Fruit fly (Drosophila melanogaster) whole organism, embryonic: ENCODE measurements around the gene CG32767.

Source experiments
- CG10209 ChIP-seq: fragments of 200-800 bp; sonication (Bioruptor generic); optimal IDR thresholded peaks from 3 replicates; lab custom pipeline; 2017; ENCODE audit warnings: missing biosample characterization, mild to moderate bottlenecking, missing genetic modification characterization, missing genetic modification reagents
- CG10321 ChIP-seq: fragments of 200-800 bp; sonication (Bioruptor generic); IDR thresholded peaks from 2 replicates; pipeline ENCODE4 v1.3.6; 2022; ENCODE audit warnings: missing biosample characterization, missing genetic modification characterization
- CG10462 ChIP-seq: fragments of 200-800 bp; sonication (Bioruptor generic); optimal IDR thresholded peaks from 2 replicates; lab custom pipeline; 2016; ENCODE audit warnings: missing biosample characterization, missing genetic modification characterization
- CG10654 ChIP-seq: fragments of 200-800 bp; sonication (Bioruptor generic); optimal IDR thresholded peaks from 2 replicates; lab custom pipeline; 2016; ENCODE audit warnings: missing biosample characterization, missing genetic modification characterization
- CG10979 ChIP-seq: fragments of 200-800 bp; sonication (Bioruptor generic); optimal IDR thresholded peaks from 2 replicates; lab custom pipeline; 2018; ENCODE audit warnings: missing biosample characterization, mild to moderate bottlenecking, missing genetic modification characterization, moderate library complexity
- CG13296 ChIP-seq: fragments of 200-800 bp; sonication (Bioruptor generic); optimal IDR thresholded peaks from 3 replicates; lab custom pipeline; 2018; ENCODE audit warnings: missing biosample characterization, mild to moderate bottlenecking, missing genetic modification characterization
- CG14965 ChIP-seq: fragments of 200-800 bp; sonication (Bioruptor generic); optimal IDR thresholded peaks from 2 replicates; lab custom pipeline; 2016; ENCODE audit warnings: missing biosample characterization, missing genetic modification characterization, borderline replicate concordance
- CG16779 ChIP-seq: fragments of 200-800 bp; sonication (Bioruptor generic); IDR thresholded peaks from 2 replicates; pipeline ENCODE4 v1.3.6; 2022; ENCODE audit warnings: missing biosample characterization, missing genetic modification characterization
- CG16863 ChIP-seq: fragments of 200-800 bp; sonication (Bioruptor generic); optimal IDR thresholded peaks from 3 replicates; lab custom pipeline; 2016; ENCODE audit warnings: missing biosample characterization, missing genetic modification characterization
- CG18476 ChIP-seq: fragments of 200-800 bp; sonication (Bioruptor generic); optimal IDR thresholded peaks from 2 replicates; lab custom pipeline; 2016; ENCODE audit warnings: missing biosample characterization, mild to moderate bottlenecking, missing genetic modification characterization
- CG32767 ChIP-seq: fragments of 200-800 bp; sonication (Bioruptor generic); IDR thresholded peaks from 2 replicates; pipeline ENCODE4 v1.3.6; 2022; ENCODE audit warnings: missing biosample characterization, missing genetic modification characterization
- CG4424 ChIP-seq: fragments of 200-800 bp; sonication (Bioruptor generic); optimal IDR thresholded peaks from 3 replicates; lab custom pipeline; 2016; ENCODE audit warnings: missing biosample characterization, missing genetic modification characterization
- CG4617 ChIP-seq: fragments of 200-800 bp; sonication (Bioruptor generic); optimal IDR thresholded peaks from 3 replicates; lab custom pipeline; 2016; ENCODE audit warnings: missing biosample characterization, missing genetic modification characterization, borderline replicate concordance
- CG6254 ChIP-seq: fragments of 200-800 bp; sonication (Bioruptor generic); optimal IDR thresholded peaks from 3 replicates; lab custom pipeline; 2017; ENCODE audit warnings: mild to moderate bottlenecking, missing biosample characterization, missing genetic modification reagents, missing genetic modification characterization
- CG7786 ChIP-seq: fragments of 200-800 bp; sonication (Bioruptor generic); optimal IDR thresholded peaks from 2 replicates; lab custom pipeline; 2016; ENCODE audit warnings: missing biosample characterization, missing genetic modification characterization
- CG8290 ChIP-seq, 3 experiments: fragments of 200-800 bp; sonication (Bioruptor generic); optimal IDR thresholded peaks; 2 replicates each; lab custom pipeline; 2016 to 2019; ENCODE audit warnings: missing biosample characterization in 3 of 3, missing genetic modification characterization in 3 of 3, mild to moderate bottlenecking in 2 of 3, moderate library complexity in 1 of 3
- CG9932 ChIP-seq: fragments of 200-800 bp; sonication (Bioruptor generic); IDR thresholded peaks from 2 replicates; pipeline ENCODE4 v1.3.6; 2022; ENCODE audit warnings: missing biosample characterization, missing genetic modification characterization
- Deaf1 ChIP-seq: fragments of 200-800 bp; optimal IDR thresholded peaks from 3 replicates; lab custom pipeline; 2019; ENCODE audit warnings: missing biosample characterization, mild to moderate bottlenecking, missing genetic modification characterization, moderate library complexity
- Doc3 ChIP-seq: fragments of 200-800 bp; sonication (Bioruptor generic); IDR thresholded peaks from 3 replicates; pipeline ENCODE4 v1.3.6; 2022; ENCODE audit warnings: missing biosample characterization, missing genetic modification characterization; ENCODE audit not compliant: partially characterized antibody
- Elba2 ChIP-seq: fragments of 200-800 bp; sonication (Bioruptor generic); optimal IDR thresholded peaks from 3 replicates; lab custom pipeline; 2016; ENCODE audit warnings: missing biosample characterization, missing genetic modification characterization
- Gsc ChIP-seq: fragments of 200-800 bp; sonication (Bioruptor generic); IDR thresholded peaks from 2 replicates; pipeline ENCODE4 v1.3.6; 2022; ENCODE audit warnings: missing biosample characterization, missing genetic modification characterization
- Hmx ChIP-seq: fragments of 200-800 bp; sonication (Bioruptor generic); optimal IDR thresholded peaks from 2 replicates; lab custom pipeline; 2016; ENCODE audit warnings: missing biosample characterization, missing genetic modification characterization
- Hr39 ChIP-seq: fragments of >200 bp; optimal IDR thresholded peaks from 2 replicates; lab custom pipeline; 2017
- MBD-R2 ChIP-seq: fragments of 200-800 bp; sonication (Bioruptor generic); IDR thresholded peaks from 2 replicates; pipeline ENCODE4 v1.3.6; 2022; ENCODE audit warnings: missing biosample characterization, missing genetic modification characterization
- MESR4 ChIP-seq: fragments of 200-800 bp; sonication (Bioruptor generic); optimal IDR thresholded peaks from 2 replicates; lab custom pipeline; 2018; ENCODE audit warnings: missing biosample characterization, mild to moderate bottlenecking, missing genetic modification characterization, moderate library complexity
- NK7.1 ChIP-seq: fragments of 200-800 bp; sonication (Bioruptor generic); optimal IDR thresholded peaks from 3 replicates; lab custom pipeline; 2016; ENCODE audit warnings: missing biosample characterization, missing genetic modification characterization
- Neu2 ChIP-seq: fragments of 200-800 bp; sonication (Bioruptor generic); optimal IDR thresholded peaks from 3 replicates; lab custom pipeline; 2016; ENCODE audit warnings: missing biosample characterization, missing genetic modification characterization, borderline replicate concordance
- Nf-YA ChIP-seq: fragments of 200-800 bp; sonication (Bioruptor generic); IDR thresholded peaks from 2 replicates; pipeline ENCODE4 v1.3.6; 2022; ENCODE audit warnings: missing biosample characterization, missing genetic modification characterization
- Opbp ChIP-seq: fragments of 200-800 bp; sonication (Bioruptor generic); IDR thresholded peaks from 3 replicates; pipeline ENCODE4 v1.3.6; 2022; ENCODE audit warnings: missing biosample characterization, missing genetic modification characterization; ENCODE audit not compliant: partially characterized antibody
- Sry-δ ChIP-seq: fragments of 200-800 bp; sonication (Bioruptor generic); optimal IDR thresholded peaks from 2 replicates; lab custom pipeline; 2016; ENCODE audit warnings: missing biosample characterization, missing genetic modification characterization
- Vsx1 ChIP-seq: fragments of 200-800 bp; sonication (Bioruptor generic); optimal IDR thresholded peaks from 2 replicates; lab custom pipeline; 2017; ENCODE audit warnings: missing biosample characterization, mild to moderate bottlenecking, missing genetic modification characterization, missing genetic modification reagents
- aop ChIP-seq: fragments of 200-800 bp; sonication (Bioruptor generic); IDR thresholded peaks from 2 replicates; pipeline ENCODE4 v1.3.6; 2022; ENCODE audit warnings: missing biosample characterization, missing genetic modification characterization
- cad ChIP-seq: fragments of >200 bp; optimal IDR thresholded peaks from 2 replicates; lab custom pipeline; 2017; ENCODE audit warnings: missing biosample characterization, missing genetic modification characterization
- cwo ChIP-seq: fragments of 200-800 bp; sonication (Bioruptor generic); optimal IDR thresholded peaks from 3 replicates; lab custom pipeline; 2017; ENCODE audit warnings: missing biosample characterization, missing genetic modification characterization, mild to moderate bottlenecking, moderate library complexity, missing genetic modification reagents
- disco-r ChIP-seq: fragments of 200-800 bp; sonication (Bioruptor generic); optimal IDR thresholded peaks from 2 replicates; lab custom pipeline; 2016; ENCODE audit warnings: missing biosample characterization, missing genetic modification characterization
- h ChIP-seq: fragments of >200 bp; optimal IDR thresholded peaks from 2 replicates; lab custom pipeline; 2017
- hkb ChIP-seq, 2 experiments: fragments of 200-800 bp in 1 of 2; fragments of >200 bp in 1 of 2; sonication (Bioruptor generic) in 1 of 2; IDR thresholded peaks in 1 of 2; optimal IDR thresholded peaks in 1 of 2; 2 replicates each; pipeline versions ENCODE4 v1.3.6 to Lab custom; 2017 to 2022; ENCODE audit warnings: missing biosample characterization in 1 of 2, missing genetic modification characterization in 1 of 2
- lab ChIP-seq: fragments of 200-800 bp; sonication (Bioruptor generic); optimal IDR thresholded peaks from 3 replicates; lab custom pipeline; 2017; ENCODE audit warnings: missing biosample characterization, missing genetic modification characterization, mild to moderate bottlenecking, moderate library complexity, missing genetic modification reagents
- mirr ChIP-seq: fragments of 200-800 bp; sonication (Bioruptor generic); optimal IDR thresholded peaks from 3 replicates; lab custom pipeline; 2018; ENCODE audit warnings: missing biosample characterization, mild to moderate bottlenecking, missing genetic modification characterization
- nom ChIP-seq: fragments of 200-800 bp; sonication (Bioruptor generic); optimal IDR thresholded peaks from 2 replicates; lab custom pipeline; 2017; ENCODE audit warnings: missing biosample characterization, missing genetic modification characterization, mild to moderate bottlenecking, moderate library complexity, missing genetic modification reagents
- odd ChIP-seq: fragments of 200-800 bp; sonication (Bioruptor generic); optimal IDR thresholded peaks from 2 replicates; lab custom pipeline; 2017; ENCODE audit warnings: missing biosample characterization, mild to moderate bottlenecking, missing genetic modification characterization
- p53 ChIP-seq: fragments of 200-800 bp; sonication (Bioruptor generic); optimal IDR thresholded peaks from 2 replicates; lab custom pipeline; 2016; ENCODE audit warnings: missing biosample characterization, missing genetic modification characterization
- scrt ChIP-seq: fragments of 200-800 bp; sonication (Bioruptor generic); optimal IDR thresholded peaks from 2 replicates; lab custom pipeline; 2018; ENCODE audit warnings: missing biosample characterization, mild to moderate bottlenecking, missing genetic modification characterization, moderate library complexity
- sens-2 ChIP-seq: fragments of 200-800 bp; sonication (Bioruptor generic); IDR thresholded peaks from 2 replicates; pipeline ENCODE4 v1.3.6; 2022; ENCODE audit warnings: missing biosample characterization, missing genetic modification characterization
- tap ChIP-seq: fragments of 200-800 bp; optimal IDR thresholded peaks from 3 replicates; lab custom pipeline; 2019; ENCODE audit warnings: missing biosample characterization, mild to moderate bottlenecking, missing genetic modification characterization, moderate library complexity
- tx ChIP-seq: fragments of 200-800 bp; sonication (Bioruptor generic); optimal IDR thresholded peaks from 2 replicates; lab custom pipeline; 2016; ENCODE audit warnings: missing biosample characterization, missing genetic modification characterization
- vfl ChIP-seq: fragments of 200-800 bp; sonication (Bioruptor generic); optimal IDR thresholded peaks from 2 replicates; lab custom pipeline; 2016; ENCODE audit warnings: missing biosample characterization, missing genetic modification characterization
- vvl ChIP-seq: fragments of 200-800 bp; sonication (Bioruptor generic); IDR thresholded peaks from 2 replicates; pipeline ENCODE4 v1.3.6; 2022; ENCODE audit warnings: missing biosample characterization, missing genetic modification characterization
- wek ChIP-seq: fragments of 200-800 bp; sonication (Bioruptor generic); optimal IDR thresholded peaks from 3 replicates; lab custom pipeline; 2018; ENCODE audit warnings: missing biosample characterization, mild to moderate bottlenecking, missing genetic modification characterization, moderate library complexity
- zfh1 ChIP-seq: fragments of 200-800 bp; sonication (Bioruptor generic); IDR thresholded peaks from 3 replicates; pipeline ENCODE4 v1.3.6; 2022; ENCODE audit warnings: missing biosample characterization, missing genetic modification characterization

CG32767 gene

DNA sequence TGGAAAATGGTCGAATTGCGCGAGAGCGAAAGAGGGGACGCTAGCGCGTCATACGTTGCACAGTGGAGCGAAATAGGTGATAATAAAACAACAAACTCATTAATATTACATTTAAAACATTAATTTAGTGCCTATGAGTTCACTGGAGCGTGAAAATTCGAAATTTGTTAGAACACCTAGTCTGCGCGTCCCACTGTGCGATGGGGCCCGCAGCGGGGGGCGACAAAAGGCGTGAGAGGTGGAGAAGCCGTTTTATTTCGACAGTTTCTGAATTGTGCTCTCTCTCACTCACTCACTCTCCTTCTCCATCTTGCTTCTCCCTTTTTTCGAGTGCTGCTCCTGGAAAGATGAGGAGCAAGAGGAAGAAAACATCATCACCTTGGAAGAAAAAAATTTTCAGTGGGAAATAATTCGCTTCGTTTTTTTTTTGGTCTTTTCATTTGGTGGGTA lies 896 bp downstream of the CG32767 start (continued):
- peak; percentile 93 for TF ChIP-seq CG16863 (GFP tag; lab: Kevin White, UChicago)
- peak; percentile 91 for TF ChIP-seq CG10979 (tag; lab: Kevin White, UChicago)
- peak; percentile 90 for TF ChIP-seq Vsx1 (GFP tag; lab: Kevin White, UChicago)
- TF ChIP-seq tap: peak; percentile 86
- TF ChIP-seq odd: peak; percentile 89
- peak; percentile 92 for TF ChIP-seq mirr (GFP tag; lab: Kevin White, UChicago)
- peak; percentile 89 for TF ChIP-seq CG13296 (GFP tag; lab: Kevin White, UChicago)
- TF ChIP-seq h (lab: Kevin White, UChicago): no peak
- peak; percentile 98 for TF ChIP-seq lab (GFP tag; lab: Kevin White, UChicago)
- peak; percentile 96 for TF ChIP-seq CG16779
- TF ChIP-seq MBD-R2: peak; percentile 92
- peak; percentile 93 for TF ChIP-seq sens-2 (GFP tag; lab: Robert Waterston, UW)
- peak; percentile 89 for TF ChIP-seq CG10321 (GFP tag; lab: Robert Waterston, UW)
- TF ChIP-seq Opbp (GFP tag; lab: Robert Waterston, UW): no peak
- peak; percentile 66 for TF ChIP-seq wek (GFP tag; lab: Kevin White, UChicago)
- peak; percentile 51 for TF ChIP-seq CG4617 (GFP tag; lab: Kevin White, UChicago)
- no peak for TF ChIP-seq hkb (optimal IDR thresholded peaks at IDR 0.05; lab: Kevin White, UChicago)
- TF ChIP-seq hkb (GFP tag; IDR thresholded peaks at IDR 0.05; lab: Robert Waterston, UW): peak; percentile 98
- no peak for TF ChIP-seq Hr39
- peak; percentile 60; the same call in 1 of the 2 replicates for TF ChIP-seq aop (GFP tag; lab: Robert Waterston, UW)
- TF ChIP-seq CG6254 (GFP tag; lab: Kevin White, UChicago): peak; percentile 91
- peak; percentile 90 for TF ChIP-seq vfl
- TF ChIP-seq vvl (GFP tag; lab: Robert Waterston, UW): peak; percentile 99
- peak; percentile 44 for TF ChIP-seq Elba2 (GFP tag; lab: Kevin White, UChicago)
- peak; percentile 87 for TF ChIP-seq Nf-YA (GFP tag; lab: Robert Waterston, UW)
- TF ChIP-seq CG4424 (GFP tag; lab: Kevin White, UChicago): peak; percentile 92
- peak; percentile 89 for TF ChIP-seq Gsc (GFP tag; lab: Robert Waterston, UW)
- TF ChIP-seq disco-r (GFP tag; lab: Kevin White, UChicago): peak; percentile 91
- TF ChIP-seq p53 (GFP tag; lab: Kevin White, UChicago): peak; percentile 82
- TF ChIP-seq Deaf1 (tag; lab: Kevin White, UChicago): peak; percentile 64
- TF ChIP-seq CG10462 (GFP tag; lab: Kevin White, UChicago): peak; percentile 88
- TF ChIP-seq CG10209 (GFP tag; lab: Kevin White, UChicago): peak; percentile 95
- peak; percentile 60 for TF ChIP-seq Sry-δ (GFP tag; lab: Kevin White, UChicago)
- TF ChIP-seq CG8290 (GFP tag; optimal IDR thresholded peaks at IDR 0.05; lab: Kevin White, UChicago): peak; percentile 77
- peak; percentile 65 to 98 for TF ChIP-seq CG8290 (tag; optimal IDR thresholded peaks at IDR 0.05; lab: Kevin White, UChicago)
- TF ChIP-seq Neu2 (GFP tag; lab: Kevin White, UChicago): peak; percentile 87
- TF ChIP-seq cad: no peak
- TF ChIP-seq CG14965 (GFP tag; lab: Kevin White, UChicago): peak; percentile 68
- peak; percentile 95 for TF ChIP-seq CG9932 (GFP tag; lab: Robert Waterston, UW)
- peak; percentile 94 for TF ChIP-seq CG18476 (GFP tag; lab: Kevin White, UChicago)
- peak; percentile 90 for TF ChIP-seq NK7.1
- TF ChIP-seq Doc3 (GFP tag; lab: Robert Waterston, UW): no peak
- peak; percentile 89 for TF ChIP-seq CG10654 (GFP tag; lab: Kevin White, UChicago)
- peak; percentile 98 for TF ChIP-seq zfh1 (GFP tag; lab: Robert Waterston, UW)
- peak; percentile 93 for TF ChIP-seq cwo (GFP tag; lab: Kevin White, UChicago)
- peak; percentile 99 for TF ChIP-seq CG32767
- TF ChIP-seq CG7786 (GFP tag; lab: Kevin White, UChicago): peak; percentile 94
- TF ChIP-seq scrt (GFP tag; lab: Kevin White, UChicago): peak; percentile 88
- peak; percentile 92 for TF ChIP-seq tx (GFP tag; lab: Kevin White, UChicago)
- peak; percentile 74 for TF ChIP-seq nom (GFP tag; lab: Kevin White, UChicago)
- peak; percentile 51 for TF ChIP-seq MESR4 (GFP tag; lab: Kevin White, UChicago)
- peak; percentile 54 for TF ChIP-seq Hmx (GFP tag; lab: Kevin White, UChicago)
